Worm (Caenorhabditis elegans): ENCODE results near the gene sre-43.

sre-43 gene

ce11 chrII:13933534-13933933 is 35.3 kb downstream of the sre-43 start:
- TF ChIP-seq W03F9.2 (tag; optimal IDR thresholded peaks at IDR 0.05) (no peak), him-1 (tag; optimal IDR thresholded peaks at IDR 0.05) (no peak), dao-5 (tag; optimal IDR thresholded peaks at IDR 0.05) (no peak)

- TF ChIP-seq W03F9.2 (tag; optimal IDR thresholded peaks at IDR 0.05) (no peak), dao-5 (tag; optimal IDR thresholded peaks at IDR 0.05) (no peak), him-1 (tag; optimal IDR thresholded peaks at IDR 0.05) (no peak)
These were observed 36.9 kb downstream of the sre-43 start, which contains the start of gene hot-3 for ce11 chrII:13931944-13932343. Gene hot-3 (minus strand): TSS chrII:13932044.

- TF ChIP-seq him-1 (tag; optimal IDR thresholded peaks at IDR 0.05) (no peak), dao-5 (tag; optimal IDR thresholded peaks at IDR 0.05) (no peak), W03F9.2 (tag; optimal IDR thresholded peaks at IDR 0.05) (no peak)
These were observed 44.0 kb downstream of the sre-43 start, which contains the start of gene mltn-5 for ce11 chrII:13924909-13925308. Gene mltn-5 (plus strand): TSS chrII:13925209.

- TF ChIP-seq dao-5 (tag; optimal IDR thresholded peaks at IDR 0.05): no peak
These were observed 49.8 kb downstream of the sre-43 start for ce11 chrII:13919100-13919499.
